Worm (Caenorhabditis elegans) whole organism, L2 larva: ENCODE data around the gene unc-39.

Experiments
- dmd-4 ChIP-seq: sonication (generic microtip); optimal IDR thresholded peaks from 2 replicates; lab custom pipeline; 2017; ENCODE audit warnings: missing biosample characterization, missing genetic modification characterization
- elt-3 ChIP-seq: sonication (generic microtip); optimal IDR thresholded peaks from 2 replicates; lab custom pipeline; 2017; ENCODE audit warnings: missing biosample characterization, missing genetic modification characterization
- nhr-77 ChIP-seq: fragments of 150-350 bp; optimal IDR thresholded peaks from 2 replicates; lab custom pipeline; 2014; ENCODE audit warnings: missing biosample characterization, missing genetic modification characterization
- snpc-4 ChIP-seq: fragments of 150-350 bp; optimal IDR thresholded peaks from 2 replicates; lab custom pipeline; 2014; ENCODE audit warnings: missing biosample characterization, missing genetic modification characterization
- unc-39 ChIP-seq: fragments of 150-350 bp; optimal IDR thresholded peaks from 2 replicates; lab custom pipeline; 2014; ENCODE audit warnings: missing biosample characterization, missing genetic modification characterization

ce11 chrV:14347234-14347826 lies 25.5 kb upstream of the unc-39 start, which contains the start of gene cept-2:
- TF ChIP-seq dmd-4 (tag; lab: Kevin White, UChicago) (peak; percentile 43), unc-39 (no peak), snpc-4 (peak; percentile 87), elt-3 (tag; lab: Kevin White, UChicago) (no peak), nhr-77 (tag; lab: Kevin White, UChicago) (peak; percentile 66)
